Worm (Caenorhabditis elegans): ENCODE measurements around the gene pgm-3.
"Not testable (repeated sequence)": the region's sequence is repeated elsewhere in the genome, so short reads cannot be mapped to it uniquely, and the experiment has no call there.

pgm-3 gene

ce11 chrIV:8708046-8708445, 17.5 kb upstream of the pgm-3 start:
- TF ChIP-seq tra-4 (tag; optimal IDR thresholded peaks at IDR 0.05) (no peak), ets-7 (tag; optimal IDR thresholded peaks at IDR 0.05) (no peak), sea-1 (GFP tag; conservative IDR thresholded peaks at IDR 0.05) (no peak), ama-1 (optimal IDR thresholded peaks at IDR 0.05) (no peak), flt-1 (GFP tag; IDR thresholded peaks at IDR 0.05) (no peak)

ce11 chrIV:8715032-8715431, 10.5 kb upstream of the pgm-3 start, which contains the start of the genes parg-2 and ipla-5:
TSS of gene parg-2 (minus strand) at chrIV:8715132.
TSS of gene ipla-5 (plus strand) at chrIV:8715247.
- not testable (repeated sequence) for TF ChIP-seq pes-1 (GFP tag; IDR thresholded peaks at IDR 0.05); ceh-36 (tag; optimal IDR thresholded peaks at IDR 0.05); ceh-13 (GFP tag; optimal IDR thresholded peaks at IDR 0.05)

- TF ChIP-seq ceh-36 (tag; optimal IDR thresholded peaks at IDR 0.05) (no peak), tbx-11 (GFP tag; IDR thresholded peaks at IDR 0.05) (no peak), pes-1 (GFP tag; IDR thresholded peaks at IDR 0.05) (no peak), B0310.2 (tag; optimal IDR thresholded peaks at IDR 0.05) (no peak), hmbx-1 (tag; optimal IDR thresholded peaks at IDR 0.05) (no peak), ets-7 (tag; optimal IDR thresholded peaks at IDR 0.05) (no peak), flt-1 (GFP tag; IDR thresholded peaks at IDR 0.05) (no peak), hnd-1 (tag; optimal IDR thresholded peaks at IDR 0.05) (no peak), scrt-1 (GFP tag; IDR thresholded peaks at IDR 0.05) (no peak), sea-1 (GFP tag; conservative IDR thresholded peaks at IDR 0.05) (no peak), ceh-13 (GFP tag; optimal IDR thresholded peaks at IDR 0.05) (no peak)
Measured at ce11 chrIV:8718153-8718552, 7.4 kb upstream of the pgm-3 start, which contains the start of gene H23L24.1. TSS of gene H23L24.1 (plus strand) at chrIV:8718453.

ce11 chrIV:8722801-8723200, 2.7 kb upstream of the pgm-3 start:
- TF ChIP-seq tbx-11 (GFP tag; IDR thresholded peaks at IDR 0.05), result no peak
- no peak for TF ChIP-seq tra-4 (tag; optimal IDR thresholded peaks at IDR 0.05)
- TF ChIP-seq scrt-1 (GFP tag; IDR thresholded peaks at IDR 0.05), result no peak
- no peak for TF ChIP-seq ets-7 (tag; optimal IDR thresholded peaks at IDR 0.05)
- TF ChIP-seq aly-1 (tag; optimal IDR thresholded peaks at IDR 0.05), result no peak
- no peak for TF ChIP-seq ama-1 (optimal IDR thresholded peaks at IDR 0.05)
- TF ChIP-seq tbx-37 (GFP tag; conservative IDR thresholded peaks at IDR 0.05), result no peak
- TF ChIP-seq hnd-1 (tag; optimal IDR thresholded peaks at IDR 0.05), result no peak
- no peak for TF ChIP-seq hmbx-1 (tag; optimal IDR thresholded peaks at IDR 0.05)
- no peak for TF ChIP-seq F13C5.2 (tag; optimal IDR thresholded peaks at IDR 0.05)
- no peak for TF ChIP-seq B0310.2 (tag; optimal IDR thresholded peaks at IDR 0.05)
- TF ChIP-seq sea-1 (GFP tag; conservative IDR thresholded peaks at IDR 0.05), result no peak
- TF ChIP-seq pes-1 (GFP tag; IDR thresholded peaks at IDR 0.05), result no peak
- TF ChIP-seq flt-1 (GFP tag; IDR thresholded peaks at IDR 0.05), result no peak
- TF ChIP-seq hmg-4 (GFP tag; optimal IDR thresholded peaks at IDR 0.05), result no peak

- TF ChIP-seq ceh-36 (tag; optimal IDR thresholded peaks at IDR 0.05) (no peak), ceh-13 (GFP tag; optimal IDR thresholded peaks at IDR 0.05) (no peak), tra-4 (tag; optimal IDR thresholded peaks at IDR 0.05) (no peak), tbx-11 (GFP tag; IDR thresholded peaks at IDR 0.05) (no peak)
Measured at ce11 chrIV:8723720-8724119, 1.8 kb upstream of the pgm-3 start, which contains the start of gene F21D5.9. TSS of gene F21D5.9 (plus strand) at chrIV:8724020.

ce11 chrIV:8724907-8725306, 615 bp upstream of the pgm-3 start:
- TF ChIP-seq ets-7 (tag; optimal IDR thresholded peaks at IDR 0.05) (no peak), tra-4 (tag; optimal IDR thresholded peaks at IDR 0.05) (no peak), F13C5.2 (tag; optimal IDR thresholded peaks at IDR 0.05) (no peak), B0310.2 (tag; optimal IDR thresholded peaks at IDR 0.05) (no peak), ceh-36 (tag; optimal IDR thresholded peaks at IDR 0.05) (no peak), hmbx-1 (tag; optimal IDR thresholded peaks at IDR 0.05) (no peak), hnd-1 (tag; optimal IDR thresholded peaks at IDR 0.05) (no peak), hmg-4 (GFP tag; optimal IDR thresholded peaks at IDR 0.05) (no peak), pes-1 (GFP tag; IDR thresholded peaks at IDR 0.05) (no peak), tbx-11 (GFP tag; IDR thresholded peaks at IDR 0.05) (no peak), aly-1 (tag; optimal IDR thresholded peaks at IDR 0.05) (no peak), flt-1 (GFP tag; IDR thresholded peaks at IDR 0.05) (no peak), ceh-13 (GFP tag; optimal IDR thresholded peaks at IDR 0.05) (no peak), scrt-1 (GFP tag; IDR thresholded peaks at IDR 0.05) (no peak), ama-1 (optimal IDR thresholded peaks at IDR 0.05) (no peak), sea-1 (GFP tag; conservative IDR thresholded peaks at IDR 0.05) (no peak), tbx-37 (GFP tag; conservative IDR thresholded peaks at IDR 0.05) (no peak)

- TF ChIP-seq ets-7 (tag; optimal IDR thresholded peaks at IDR 0.05) (no peak), flt-1 (GFP tag; IDR thresholded peaks at IDR 0.05) (no peak), tbx-37 (GFP tag; conservative IDR thresholded peaks at IDR 0.05) (no peak), scrt-1 (GFP tag; IDR thresholded peaks at IDR 0.05) (no peak), ceh-13 (GFP tag; optimal IDR thresholded peaks at IDR 0.05) (no peak), F13C5.2 (tag; optimal IDR thresholded peaks at IDR 0.05) (no peak), B0310.2 (tag; optimal IDR thresholded peaks at IDR 0.05) (no peak), tra-4 (tag; optimal IDR thresholded peaks at IDR 0.05) (no peak), pes-1 (GFP tag; IDR thresholded peaks at IDR 0.05) (no peak), tbx-11 (GFP tag; IDR thresholded peaks at IDR 0.05) (no peak), sea-1 (GFP tag; conservative IDR thresholded peaks at IDR 0.05) (no peak), aly-1 (tag; optimal IDR thresholded peaks at IDR 0.05) (no peak), ama-1 (optimal IDR thresholded peaks at IDR 0.05) (no peak), ceh-36 (tag; optimal IDR thresholded peaks at IDR 0.05) (no peak), hnd-1 (tag; optimal IDR thresholded peaks at IDR 0.05) (no peak), hmg-4 (GFP tag; optimal IDR thresholded peaks at IDR 0.05) (no peak)
Measured at ce11 chrIV:8728122-8728521, 2.6 kb downstream of the pgm-3 start, which contains the start of gene otub-3. TSS of gene otub-3 (plus strand) at chrIV:8728177.

ce11 chrIV:8729636-8730035, 4.1 kb downstream of the pgm-3 start:
- TF ChIP-seq hnd-1 (tag; optimal IDR thresholded peaks at IDR 0.05), result no peak
- no peak for TF ChIP-seq F13C5.2 (tag; optimal IDR thresholded peaks at IDR 0.05)
- no peak for TF ChIP-seq hmbx-1 (tag; optimal IDR thresholded peaks at IDR 0.05)
- TF ChIP-seq flt-1 (GFP tag; IDR thresholded peaks at IDR 0.05), result no peak
- TF ChIP-seq ama-1 (optimal IDR thresholded peaks at IDR 0.05), result no peak
- TF ChIP-seq ceh-36 (tag; optimal IDR thresholded peaks at IDR 0.05), result no peak
- TF ChIP-seq sea-1 (GFP tag; conservative IDR thresholded peaks at IDR 0.05), result no peak
- no peak for TF ChIP-seq tra-4 (tag; optimal IDR thresholded peaks at IDR 0.05)

All from whole organism, early embryonic.